Fruit fly (Drosophila melanogaster): ENCODE results near the gene mkg-p.

The mkg-p gene

DNA sequence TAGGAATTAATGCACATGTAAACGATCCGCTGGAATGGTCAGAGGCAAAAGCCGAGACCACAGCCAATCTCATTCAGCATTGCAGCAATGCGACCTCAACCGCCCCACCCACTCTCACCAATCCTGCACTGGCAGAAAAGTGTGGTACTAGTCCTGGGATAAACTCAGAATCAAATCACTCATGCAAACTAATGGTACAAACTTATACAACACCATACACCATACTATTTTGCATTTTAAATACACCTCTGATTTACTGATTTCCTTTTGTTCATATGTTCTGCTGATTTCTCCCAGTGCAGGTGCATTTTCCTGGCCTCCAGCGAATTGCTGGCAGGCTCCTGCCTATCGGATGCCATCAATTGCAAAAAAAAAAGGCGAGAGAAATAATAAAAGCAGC lies 13.9 kb upstream of the mkg-p start (continued):
- TF ChIP-seq bcd (GFP tag; optimal IDR thresholded peaks at IDR 0.05) (peak; percentile 16), insv (GFP tag; optimal IDR thresholded peaks at IDR 0.05) (no peak), CG18764 (GFP tag; optimal IDR thresholded peaks at IDR 0.05) (no peak), Tbp (GFP tag; optimal IDR thresholded peaks at IDR 0.05) (no peak), chm (GFP tag; IDR thresholded peaks at IDR 0.05) (no peak), ranshi (GFP tag; IDR thresholded peaks at IDR 0.05) (no peak), CG42726 (GFP tag; IDR thresholded peaks at IDR 0.05; ENCODE audit: partially characterized antibody) (no peak), cato (GFP tag; optimal IDR thresholded peaks at IDR 0.05; ENCODE audit: borderline replicate concordance) (no peak), fd96Cb (tag; optimal IDR thresholded peaks at IDR 0.05) (peak; percentile 43), Nf-YB (GFP tag; optimal IDR thresholded peaks at IDR 0.05) (no peak), Hmx (GFP tag; optimal IDR thresholded peaks at IDR 0.05) (no peak), CG4424 (GFP tag; optimal IDR thresholded peaks at IDR 0.05) (peak; percentile 19), CG15514 (GFP tag; optimal IDR thresholded peaks at IDR 0.05) (no peak), Adf1 (GFP tag; IDR thresholded peaks at IDR 0.05) (no peak), ara (GFP tag; IDR thresholded peaks at IDR 0.05) (no peak), dpn (GFP tag; optimal IDR thresholded peaks at IDR 0.05) (peak in 1 of 2 experiments; percentile 18), CG4617 (GFP tag; optimal IDR thresholded peaks at IDR 0.05; ENCODE audit: borderline replicate concordance) (no peak), Elba2 (GFP tag; optimal IDR thresholded peaks at IDR 0.05) (no peak), BEAF-32 (GFP tag; optimal IDR thresholded peaks at IDR 0.05) (no peak), gro (GFP tag; optimal IDR thresholded peaks at IDR 0.05) (no peak), Rx (GFP tag; IDR thresholded peaks at IDR 0.05) (no peak), CG30431 (GFP tag; optimal IDR thresholded peaks at IDR 0.05) (no peak), CG6854 (GFP tag; optimal IDR thresholded peaks at IDR 0.05) (no peak), klu (GFP tag; IDR thresholded peaks at IDR 0.05) (no peak), nom (GFP tag; optimal IDR thresholded peaks at IDR 0.05) (no peak), Trl (optimal IDR thresholded peaks at IDR 0.05) (no peak), Trl (GFP tag; optimal IDR thresholded peaks at IDR 0.05) (no peak), CG7372 (GFP tag; IDR thresholded peaks at IDR 0.05) (no peak), psq (GFP tag; optimal IDR thresholded peaks at IDR 0.05) (no peak), esg (GFP tag; conservative IDR thresholded peaks at IDR 0.05) (no peak; the same call in 1 of the 2 replicates), Fer1 (GFP tag; optimal IDR thresholded peaks at IDR 0.05) (no peak), CG17186 (GFP tag; optimal IDR thresholded peaks at IDR 0.05) (no peak), sens (GFP tag) (peak; percentile 80), chn (GFP tag; optimal IDR thresholded peaks at IDR 0.05) (no peak), Xrp1 (GFP tag; IDR thresholded peaks at IDR 0.05) (peak; percentile 34; the same call in 1 of the 2 replicates), Ptx1 (GFP tag; IDR thresholded peaks at IDR 0.05) (no peak; the same call in 1 of the 2 replicates), HLH4C (GFP tag; IDR thresholded peaks at IDR 0.05; ENCODE audit: partially characterized antibody) (no peak), Gsc (GFP tag; IDR thresholded peaks at IDR 0.05) (no peak), B-H1 (GFP tag; IDR thresholded peaks at IDR 0.05) (no peak), ab (GFP tag; optimal IDR thresholded peaks at IDR 0.05) (no peak), bsh (GFP tag; optimal IDR thresholded peaks at IDR 0.05) (peak; percentile 43 to 62), CG6689 (GFP tag; IDR thresholded peaks at IDR 0.05) (peak; percentile 19; the same call in 1 of the 2 replicates), chinmo (GFP tag; IDR thresholded peaks at IDR 0.05; ENCODE audit: partially characterized antibody) (no peak), abd-A (tag; optimal IDR thresholded peaks at IDR 0.05) (no peak), gem (tag; optimal IDR thresholded peaks at IDR 0.05) (no peak)

Measured in whole organism, embryonic.